Fruit fly (Drosophila melanogaster) whole organism, embryonic: ENCODE results near the gene mRF1.

Experiments
- Atf6 ChIP-seq: fragments of 200-800 bp; sonication (Bioruptor generic); IDR thresholded peaks from 2 replicates; pipeline ENCODE4 v1.3.6; 2022; ENCODE audit warnings: missing biosample characterization, missing genetic modification characterization
- BEAF-32 ChIP-seq: fragments of 200-800 bp; sonication (Bioruptor generic); optimal IDR thresholded peaks from 3 replicates; lab custom pipeline; 2017; ENCODE audit warnings: missing biosample characterization, missing genetic modification characterization, mild to moderate bottlenecking, moderate library complexity, missing genetic modification reagents
- BtbVII ChIP-seq: fragments of 200-800 bp; sonication (Bioruptor generic); optimal IDR thresholded peaks from 3 replicates; lab custom pipeline; 2017; ENCODE audit warnings: missing biosample characterization, mild to moderate bottlenecking, missing genetic modification characterization
- CG14710 ChIP-seq: fragments of 200-800 bp; sonication (Bioruptor generic); optimal IDR thresholded peaks from 3 replicates; lab custom pipeline; 2019; ENCODE audit warnings: missing biosample characterization, mild to moderate bottlenecking, missing genetic modification characterization, moderate library complexity
- CG1602 ChIP-seq: fragments of 200-800 bp; sonication (Bioruptor generic); optimal IDR thresholded peaks from 3 replicates; lab custom pipeline; 2016; ENCODE audit warnings: missing biosample characterization, missing genetic modification characterization
- CG17912 ChIP-seq: fragments of 200-800 bp; sonication (Bioruptor generic); optimal IDR thresholded peaks from 2 replicates; lab custom pipeline; 2018; ENCODE audit warnings: missing biosample characterization, mild to moderate bottlenecking, missing genetic modification characterization
- CG1832 ChIP-seq: fragments of 200-800 bp; sonication (Bioruptor generic); optimal IDR thresholded peaks from 2 replicates; lab custom pipeline; 2017; ENCODE audit warnings: missing biosample characterization, mild to moderate bottlenecking, missing genetic modification characterization, inconsistent platforms
- CG30403 ChIP-seq: fragments of 200-800 bp; sonication (Bioruptor generic); optimal IDR thresholded peaks from 3 replicates; lab custom pipeline; 2016; ENCODE audit warnings: missing biosample characterization, missing genetic modification characterization
- CG34224 ChIP-seq: fragments of 200-800 bp; sonication (Bioruptor generic); IDR thresholded peaks from 3 replicates; pipeline ENCODE4 v1.3.6; 2022; ENCODE audit warnings: missing biosample characterization, missing genetic modification characterization; ENCODE audit not compliant: partially characterized antibody
- CG34376 ChIP-seq: fragments of 200-800 bp; sonication (Bioruptor generic); optimal IDR thresholded peaks from 2 replicates; lab custom pipeline; 2018; ENCODE audit warnings: missing biosample characterization, mild to moderate bottlenecking, missing genetic modification characterization
- CG6254 ChIP-seq: fragments of 200-800 bp; sonication (Bioruptor generic); optimal IDR thresholded peaks from 3 replicates; lab custom pipeline; 2017; ENCODE audit warnings: mild to moderate bottlenecking, missing biosample characterization, missing genetic modification reagents, missing genetic modification characterization
- CG7987 ChIP-seq: fragments of 200-800 bp; sonication (Bioruptor generic); optimal IDR thresholded peaks from 2 replicates; lab custom pipeline; 2018; ENCODE audit warnings: missing biosample characterization, mild to moderate bottlenecking, missing genetic modification characterization, moderate library complexity
- CG8765 ChIP-seq: fragments of 200-800 bp; sonication (Bioruptor generic); IDR thresholded peaks from 2 replicates; pipeline ENCODE4 v1.3.6; 2022; ENCODE audit warnings: missing biosample characterization, missing genetic modification characterization
- CrebB ChIP-seq: fragments of 200-800 bp; sonication (Bioruptor generic); optimal IDR thresholded peaks from 3 replicates; lab custom pipeline; 2018; ENCODE audit warnings: missing biosample characterization, mild to moderate bottlenecking, missing genetic modification characterization
- Dek ChIP-seq: fragments of 200-800 bp; sonication (Bioruptor generic); optimal IDR thresholded peaks from 3 replicates; lab custom pipeline; 2019; ENCODE audit warnings: missing biosample characterization, mild to moderate bottlenecking, missing genetic modification characterization, moderate library complexity
- Dp ChIP-seq: fragments of 200-800 bp; sonication (Bioruptor generic); optimal IDR thresholded peaks from 2 replicates; lab custom pipeline; 2018; ENCODE audit warnings: missing biosample characterization, mild to moderate bottlenecking, missing genetic modification characterization, moderate library complexity
- Elba2 ChIP-seq: fragments of 200-800 bp; sonication (Bioruptor generic); optimal IDR thresholded peaks from 3 replicates; lab custom pipeline; 2016; ENCODE audit warnings: missing biosample characterization, missing genetic modification characterization
- Fer1 ChIP-seq: fragments of 200-800 bp; sonication (Bioruptor generic); optimal IDR thresholded peaks from 2 replicates; lab custom pipeline; 2017; ENCODE audit warnings: missing biosample characterization, mild to moderate bottlenecking, missing genetic modification characterization
- HHEX ChIP-seq: fragments of 200-800 bp; sonication (Bioruptor generic); optimal IDR thresholded peaks from 3 replicates; lab custom pipeline; 2017; ENCODE audit warnings: missing biosample characterization, mild to moderate bottlenecking, missing genetic modification characterization, missing genetic modification reagents
- HmgZ ChIP-seq: fragments of 200-800 bp; sonication (Bioruptor generic); optimal IDR thresholded peaks from 2 replicates; lab custom pipeline; 2018; ENCODE audit warnings: missing biosample characterization, mild to moderate bottlenecking, missing genetic modification characterization
- Hsf ChIP-seq: fragments of 200-800 bp; sonication (Bioruptor generic); optimal IDR thresholded peaks from 3 replicates; lab custom pipeline; 2016; ENCODE audit warnings: missing biosample characterization, missing genetic modification characterization
- MBD-R2 ChIP-seq: fragments of 200-800 bp; sonication (Bioruptor generic); IDR thresholded peaks from 2 replicates; pipeline ENCODE4 v1.3.6; 2022; ENCODE audit warnings: missing biosample characterization, missing genetic modification characterization
- MESR4 ChIP-seq: fragments of 200-800 bp; sonication (Bioruptor generic); optimal IDR thresholded peaks from 2 replicates; lab custom pipeline; 2018; ENCODE audit warnings: missing biosample characterization, mild to moderate bottlenecking, missing genetic modification characterization, moderate library complexity
- Max ChIP-seq: fragments of 200-800 bp; sonication (Bioruptor generic); optimal IDR thresholded peaks from 2 replicates; lab custom pipeline; 2016; ENCODE audit warnings: missing biosample characterization, mild to moderate bottlenecking, missing genetic modification characterization
- Med ChIP-seq: fragments of 200-800 bp; sonication (Bioruptor generic); peaks from one replicate; lab custom pipeline; 2016; ENCODE audit warnings: missing biosample characterization, missing genetic modification characterization, mild to moderate bottlenecking, inconsistent platforms, moderate library complexity
- Myb ChIP-seq: fragments of 200-800 bp; sonication (Bioruptor generic); optimal IDR thresholded peaks from 2 replicates; lab custom pipeline; 2016; ENCODE audit warnings: missing biosample characterization, missing genetic modification characterization
- Pdp1 ChIP-seq, 2 experiments: fragments of 200-800 bp; sonication (Bioruptor generic); optimal IDR thresholded peaks; 3 replicates each; lab custom pipeline; 2016; ENCODE audit warnings: missing biosample characterization in 2 of 2, missing genetic modification characterization in 2 of 2, mild to moderate bottlenecking in 1 of 2, moderate library complexity in 1 of 2
- TFAM ChIP-seq: fragments of 200-800 bp; sonication (Bioruptor generic); optimal IDR thresholded peaks from 2 replicates; lab custom pipeline; 2017; ENCODE audit warnings: missing biosample characterization, missing genetic modification characterization, inconsistent platforms
- cad ChIP-seq: fragments of >200 bp; optimal IDR thresholded peaks from 2 replicates; lab custom pipeline; 2017; ENCODE audit warnings: missing biosample characterization, missing genetic modification characterization
- crol ChIP-seq: fragments of 200-800 bp; sonication (Bioruptor generic); IDR thresholded peaks from 2 replicates; pipeline ENCODE4 v1.3.6; 2022; ENCODE audit warnings: missing biosample characterization, missing genetic modification characterization
- crp ChIP-seq, 2 experiments: fragments of 200-800 bp; sonication (Bioruptor generic); optimal IDR thresholded peaks; 2 replicates in 1 of 2; 3 replicates in 1 of 2; lab custom pipeline; 2017; ENCODE audit warnings: missing biosample characterization in 2 of 2, missing genetic modification characterization in 2 of 2, mild to moderate bottlenecking in 1 of 2, moderate library complexity in 1 of 2
- da ChIP-seq: fragments of 200-800 bp; sonication (Bioruptor generic); optimal IDR thresholded peaks from 2 replicates; lab custom pipeline; 2016; ENCODE audit warnings: missing biosample characterization, missing genetic modification characterization
- exex ChIP-seq: fragments of 200-800 bp; sonication (Bioruptor generic); optimal IDR thresholded peaks from 4 replicates; lab custom pipeline; 2018; ENCODE audit warnings: missing biosample characterization, mild to moderate bottlenecking, missing genetic modification characterization, moderate library complexity
- gfzf ChIP-seq: fragments of 200-800 bp; sonication (Bioruptor generic); optimal IDR thresholded peaks from 2 replicates; lab custom pipeline; 2016; ENCODE audit warnings: missing biosample characterization, mild to moderate bottlenecking, missing genetic modification characterization, moderate library complexity
- inv ChIP-seq: fragments of 200-800 bp; sonication (Bioruptor generic); IDR thresholded peaks from 2 replicates; pipeline ENCODE4 v1.3.6; 2022; ENCODE audit warnings: missing biosample characterization, missing genetic modification characterization; ENCODE audit not compliant: partially characterized antibody
- jing ChIP-seq: fragments of 200-800 bp; sonication (Bioruptor generic); optimal IDR thresholded peaks from 2 replicates; lab custom pipeline; 2018; ENCODE audit warnings: missing biosample characterization, mild to moderate bottlenecking, missing genetic modification characterization
- lab ChIP-seq: fragments of 200-800 bp; sonication (Bioruptor generic); optimal IDR thresholded peaks from 3 replicates; lab custom pipeline; 2017; ENCODE audit warnings: missing biosample characterization, missing genetic modification characterization, mild to moderate bottlenecking, moderate library complexity, missing genetic modification reagents
- lov ChIP-seq, 2 experiments: fragments of 200-800 bp in 1 of 2; fragments of >200 bp in 1 of 2; sonication (Bioruptor generic) in 1 of 2; IDR thresholded peaks in 1 of 2; optimal IDR thresholded peaks in 1 of 2; 2 replicates in 1 of 2; 3 replicates in 1 of 2; pipeline versions ENCODE4 v1.3.6 to Lab custom; 2017 to 2022; ENCODE audit warnings: missing biosample characterization in 1 of 2, missing genetic modification characterization in 1 of 2
- ranshi ChIP-seq: fragments of 200-800 bp; sonication (Bioruptor generic); IDR thresholded peaks from 2 replicates; pipeline ENCODE4 v1.3.6; 2022; ENCODE audit warnings: missing biosample characterization, missing genetic modification characterization
- salm ChIP-seq: fragments of 200-800 bp; sonication (Bioruptor generic); optimal IDR thresholded peaks from 2 replicates; lab custom pipeline; 2018; ENCODE audit warnings: missing biosample characterization, mild to moderate bottlenecking, missing genetic modification characterization
- schlank ChIP-seq: fragments of 200-800 bp; sonication (Bioruptor generic); optimal IDR thresholded peaks from 2 replicates; lab custom pipeline; 2018; ENCODE audit warnings: missing biosample characterization, mild to moderate bottlenecking, missing genetic modification characterization
- sens ChIP-seq: fragments of 200-800 bp; sonication (Bioruptor generic); peaks from one replicate; lab custom pipeline; 2016; ENCODE audit warnings: missing biosample characterization, missing genetic modification characterization
- stwl ChIP-seq: fragments of 200-800 bp; sonication (Bioruptor generic); optimal IDR thresholded peaks from 3 replicates; lab custom pipeline; 2018; ENCODE audit warnings: missing biosample characterization, mild to moderate bottlenecking, missing genetic modification characterization, moderate library complexity
- sug ChIP-seq: fragments of 200-800 bp; optimal IDR thresholded peaks from 2 replicates; lab custom pipeline; 2019; ENCODE audit warnings: missing biosample characterization, mild to moderate bottlenecking, missing genetic modification characterization, moderate library complexity
- tgo ChIP-seq: fragments of 200-800 bp; sonication (Bioruptor generic); IDR thresholded peaks from 3 replicates; pipeline ENCODE4 v1.3.6; 2022; ENCODE audit warnings: missing biosample characterization, missing genetic modification characterization
- tup ChIP-seq: fragments of 200-800 bp; sonication (Bioruptor generic); optimal IDR thresholded peaks from 2 replicates; lab custom pipeline; 2016; ENCODE audit warnings: missing biosample characterization, mild to moderate bottlenecking, missing genetic modification characterization, moderate library complexity
- twi ChIP-seq: fragments of 200-800 bp; optimal IDR thresholded peaks from 2 replicates; lab custom pipeline; 2019; ENCODE audit warnings: missing biosample characterization, mild to moderate bottlenecking, missing genetic modification characterization, moderate library complexity
- wdn ChIP-seq: fragments of 200-800 bp; sonication (Bioruptor generic); IDR thresholded peaks from 2 replicates; pipeline ENCODE4 v1.3.6; 2022; ENCODE audit warnings: missing biosample characterization, missing genetic modification characterization

Gene mRF1

dm6 chr2L:13182415-13182814, 37.4 kb upstream of the mRF1 start, which contains the start of gene Mgat3 (continued):
- TF ChIP-seq CG34224, result peak; percentile 48; the same call in 2 of the 3 replicates
- TF ChIP-seq salm, result no peak
- TF ChIP-seq cad (GFP tag; lab: Kevin White, UChicago), result peak; percentile 49
- peak; percentile 41 for TF ChIP-seq Myb (GFP tag; lab: Kevin White, UChicago)
- TF ChIP-seq schlank, result no peak
- TF ChIP-seq CG14710 (tag; lab: Kevin White, UChicago), result peak; percentile 29
- no peak for TF ChIP-seq CG6254 (GFP tag; lab: Kevin White, UChicago)
- no peak for TF ChIP-seq TFAM (GFP tag; lab: Kevin White, UChicago)
- TF ChIP-seq BEAF-32 (GFP tag; lab: Kevin White, UChicago), result peak; percentile 13
- no peak for TF ChIP-seq Hsf (GFP tag; lab: Kevin White, UChicago)
- TF ChIP-seq Elba2 (GFP tag; lab: Kevin White, UChicago), result no peak
- peak; percentile 46; the same call in 1 of the 2 replicates for TF ChIP-seq MBD-R2 (GFP tag; lab: Robert Waterston, UW)
- no peak for TF ChIP-seq CG1602 (GFP tag; lab: Kevin White, UChicago)
- peak; percentile 16 for TF ChIP-seq MESR4 (GFP tag; lab: Kevin White, UChicago)
- no peak for TF ChIP-seq da (GFP tag; lab: Kevin White, UChicago)
- TF ChIP-seq crol (GFP tag; lab: Robert Waterston, UW), result peak; percentile 84
- no peak for TF ChIP-seq tup
- TF ChIP-seq Dp (GFP tag; lab: Kevin White, UChicago), result peak; percentile 1
- no peak for TF ChIP-seq jing (GFP tag; lab: Kevin White, UChicago)
- no peak for TF ChIP-seq tgo (GFP tag; lab: Robert Waterston, UW)
- no peak for TF ChIP-seq inv (GFP tag; lab: Robert Waterston, UW)
- TF ChIP-seq Max (GFP tag; lab: Kevin White, UChicago), result no peak
- TF ChIP-seq CG30403, result no peak
- peak; percentile 82 for TF ChIP-seq stwl
- TF ChIP-seq gfzf (GFP tag; lab: Kevin White, UChicago), result peak; percentile 28
- TF ChIP-seq HHEX (GFP tag; lab: Kevin White, UChicago), result no peak
- TF ChIP-seq Dek, result no peak
- TF ChIP-seq CG8765, result no peak
- TF ChIP-seq ranshi (GFP tag; lab: Robert Waterston, UW), result no peak

dm6 chr2L:13183150-13183549, 36.6 kb upstream of the mRF1 start, which contains the start of gene Rsph1:
Gene Rsph1, plus strand, starts transcription at chr2L:13183450.
- TF ChIP-seq Med (GFP tag; lab: Kevin White, UChicago), result peak; percentile 20
- TF ChIP-seq wdn (GFP tag; lab: Robert Waterston, UW), result no peak

DNA sequence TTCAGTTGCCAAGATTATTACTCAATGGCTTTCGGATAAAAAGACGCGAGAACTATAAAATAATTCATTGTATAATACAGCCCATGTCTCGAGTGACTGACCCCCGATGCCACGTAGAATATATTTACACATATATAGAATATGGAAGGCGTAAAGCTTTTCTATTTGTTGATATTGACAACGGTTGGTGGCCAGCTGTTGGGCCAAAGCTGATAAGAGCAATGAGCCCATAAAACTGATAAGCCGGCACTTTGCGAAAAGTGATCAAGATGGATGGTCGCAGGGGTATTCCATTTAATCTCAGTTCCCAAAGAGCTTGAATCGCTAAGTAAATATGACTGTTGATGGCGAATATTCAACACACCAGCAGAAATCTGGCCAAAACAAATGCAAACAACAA, 29.2 kb upstream of the mRF1 start:
- TF ChIP-seq twi (tag; lab: Kevin White, UChicago) (no peak), CG7987 (GFP tag; lab: Kevin White, UChicago) (peak; percentile 12), CrebB (tag; lab: Kevin White, UChicago) (peak; percentile 27), lab (GFP tag; lab: Kevin White, UChicago) (peak; percentile 90), Med (GFP tag; lab: Kevin White, UChicago) (peak; percentile 62), BtbVII (GFP tag; lab: Kevin White, UChicago) (peak; percentile 17), CG1832 (GFP tag; lab: Kevin White, UChicago) (no peak), sens (GFP tag; lab: Kevin White, UChicago) (peak; percentile 11), Atf6 (GFP tag; lab: Robert Waterston, UW) (peak; percentile 43; the same call in 1 of the 2 replicates), exex (tag; lab: Kevin White, UChicago) (peak; percentile 87), Fer1 (GFP tag; lab: Kevin White, UChicago) (peak; percentile 25), CG17912 (GFP tag; lab: Kevin White, UChicago) (no peak), crp (GFP tag; optimal IDR thresholded peaks at IDR 0.05; lab: Kevin White, UChicago) (peak in 1 of 2 experiments; percentile 34), CG34376 (GFP tag; lab: Kevin White, UChicago) (peak; percentile 91), Pdp1 (GFP tag; optimal IDR thresholded peaks at IDR 0.05; lab: Kevin White, UChicago) (peak in 1 of 2 experiments; percentile 86), HmgZ (tag; lab: Kevin White, UChicago) (peak; percentile 9), sug (peak; percentile 89), lov (optimal IDR thresholded peaks at IDR 0.05; lab: Kevin White, UChicago) (no peak), lov (GFP tag; IDR thresholded peaks at IDR 0.05; lab: Robert Waterston, UW) (no peak)
